Worm (Caenorhabditis elegans): Measurements from ENCODE around the gene F20C5.5.

The F20C5.5 gene

ce11 chrIV:8745591-8746302, 23.7 kb downstream of the F20C5.5 start, which contains the start of the genes F20C5.7 and parg-1:
TSS of gene F20C5.7 (minus strand) at chrIV:8745691.
TSS of gene parg-1 (plus strand) at chrIV:8746252.
- TF ChIP-seq ref-1 (GFP tag; conservative IDR thresholded peaks at IDR 0.05) (no peak), T22C8.4 (GFP tag; IDR thresholded peaks at IDR 0.05) (no peak), flt-1 (GFP tag; IDR thresholded peaks at IDR 0.05) (no peak), klf-2 (GFP tag; conservative IDR thresholded peaks at IDR 0.05) (no peak), ztf-23 (GFP tag; IDR thresholded peaks at IDR 0.05) (no peak), tab-1 (GFP tag; IDR thresholded peaks at IDR 0.05) (no peak), med-1 (GFP tag; optimal IDR thresholded peaks at IDR 0.05; ENCODE audit: insufficient read depth) (no peak), cog-1 (tag; optimal IDR thresholded peaks at IDR 0.05) (no peak), ztf-29 (GFP tag; IDR thresholded peaks at IDR 0.05) (no peak)

- no peak for TF ChIP-seq flt-1 (GFP tag; IDR thresholded peaks at IDR 0.05)
- no peak for TF ChIP-seq ztf-23 (GFP tag; IDR thresholded peaks at IDR 0.05)
- TF ChIP-seq med-1 (GFP tag; optimal IDR thresholded peaks at IDR 0.05; ENCODE audit: insufficient read depth): no peak
- TF ChIP-seq T22C8.4 (GFP tag; IDR thresholded peaks at IDR 0.05): 0 out of 2 replicates have a peak, but pooled peaks have one; percentile 34
Measured at ce11 chrIV:8743654-8744332, 25.6 kb downstream of the F20C5.5 start, which contains the start of gene F21D5.7. TSS of gene F21D5.7 (minus strand) at chrIV:8743704.

- TF ChIP-seq ref-1 (GFP tag; conservative IDR thresholded peaks at IDR 0.05): no peak
- TF ChIP-seq flt-1 (GFP tag; IDR thresholded peaks at IDR 0.05): 0 out of 2 replicates have a peak, but pooled peaks have one; percentile 33
Measured at ce11 chrIV:8740952-8741438, 28.4 kb downstream of the F20C5.5 start, which contains the start of gene F21D5.6. TSS of gene F21D5.6 (minus strand) at chrIV:8741388.

ce11 chrIV:8739926-8740325, 29.5 kb downstream of the F20C5.5 start, which contains the start of gene mrps-33:
TSS of gene mrps-33 (minus strand) at chrIV:8740026.
- TF ChIP-seq ref-1 (GFP tag; conservative IDR thresholded peaks at IDR 0.05) (no peak), cog-1 (tag; optimal IDR thresholded peaks at IDR 0.05) (no peak), ztf-29 (GFP tag; IDR thresholded peaks at IDR 0.05) (no peak), klf-2 (GFP tag; conservative IDR thresholded peaks at IDR 0.05) (no peak)

ce11 chrIV:8739294-8739693, 30.1 kb downstream of the F20C5.5 start, which contains the start of gene F21D5.5:
TSS of gene F21D5.5 (minus strand) at chrIV:8739394.
- TF ChIP-seq ref-1 (GFP tag; conservative IDR thresholded peaks at IDR 0.05) (no peak), tab-1 (GFP tag; IDR thresholded peaks at IDR 0.05) (no peak), flt-1 (GFP tag; IDR thresholded peaks at IDR 0.05) (no peak), ztf-23 (GFP tag; IDR thresholded peaks at IDR 0.05) (no peak)

- TF ChIP-seq tab-1 (GFP tag; IDR thresholded peaks at IDR 0.05) (no peak), ref-1 (GFP tag; conservative IDR thresholded peaks at IDR 0.05) (no peak), T22C8.4 (GFP tag; IDR thresholded peaks at IDR 0.05) (no peak), med-1 (GFP tag; optimal IDR thresholded peaks at IDR 0.05; ENCODE audit: insufficient read depth) (no peak), cog-1 (tag; optimal IDR thresholded peaks at IDR 0.05) (no peak), flt-1 (GFP tag; IDR thresholded peaks at IDR 0.05) (no peak), klf-2 (GFP tag; conservative IDR thresholded peaks at IDR 0.05) (no peak), ztf-23 (GFP tag; IDR thresholded peaks at IDR 0.05) (no peak), ztf-29 (GFP tag; IDR thresholded peaks at IDR 0.05) (no peak)
Measured at ce11 chrIV:8737787-8738186, 31.7 kb downstream of the F20C5.5 start, which contains the start of gene F21D5.4. TSS of gene F21D5.4 (plus strand) at chrIV:8738087.

- TF ChIP-seq klf-2 (GFP tag; conservative IDR thresholded peaks at IDR 0.05) (no peak), tab-1 (GFP tag; IDR thresholded peaks at IDR 0.05) (no peak), ztf-29 (GFP tag; IDR thresholded peaks at IDR 0.05) (no peak), flt-1 (GFP tag; IDR thresholded peaks at IDR 0.05) (no peak), ref-1 (GFP tag; conservative IDR thresholded peaks at IDR 0.05) (no peak), T22C8.4 (GFP tag; IDR thresholded peaks at IDR 0.05) (no peak), med-1 (GFP tag; optimal IDR thresholded peaks at IDR 0.05; ENCODE audit: insufficient read depth) (no peak), cog-1 (tag; optimal IDR thresholded peaks at IDR 0.05) (no peak), ztf-23 (GFP tag; IDR thresholded peaks at IDR 0.05) (no peak)
Measured at ce11 chrIV:8737354-8737753, 32.1 kb downstream of the F20C5.5 start.

ce11 chrIV:8730469-8730868, 39.0 kb downstream of the F20C5.5 start, which contains the start of gene F21D5.3:
TSS of gene F21D5.3 (plus strand) at chrIV:8730815.
- TF ChIP-seq T22C8.4 (GFP tag; IDR thresholded peaks at IDR 0.05): no peak
- TF ChIP-seq cog-1 (tag; optimal IDR thresholded peaks at IDR 0.05): no peak
- TF ChIP-seq tab-1 (GFP tag; IDR thresholded peaks at IDR 0.05): no peak
- no peak for TF ChIP-seq ztf-23 (GFP tag; IDR thresholded peaks at IDR 0.05)
- TF ChIP-seq ref-1 (GFP tag; conservative IDR thresholded peaks at IDR 0.05): no peak
- no peak for TF ChIP-seq ztf-29 (GFP tag; IDR thresholded peaks at IDR 0.05)

- TF ChIP-seq ztf-29 (GFP tag; IDR thresholded peaks at IDR 0.05): no peak
- TF ChIP-seq flt-1 (GFP tag; IDR thresholded peaks at IDR 0.05): no peak
- TF ChIP-seq ztf-23 (GFP tag; IDR thresholded peaks at IDR 0.05): no peak
- no peak for TF ChIP-seq med-1 (GFP tag; optimal IDR thresholded peaks at IDR 0.05; ENCODE audit: insufficient read depth)
- no peak for TF ChIP-seq klf-2 (GFP tag; conservative IDR thresholded peaks at IDR 0.05)
- TF ChIP-seq T22C8.4 (GFP tag; IDR thresholded peaks at IDR 0.05): no peak
- TF ChIP-seq cog-1 (tag; optimal IDR thresholded peaks at IDR 0.05): no peak
- no peak for TF ChIP-seq ref-1 (GFP tag; conservative IDR thresholded peaks at IDR 0.05)
- no peak for TF ChIP-seq tab-1 (GFP tag; IDR thresholded peaks at IDR 0.05)
Measured at ce11 chrIV:8729636-8730035, 39.8 kb downstream of the F20C5.5 start.

- TF ChIP-seq ztf-23 (GFP tag; IDR thresholded peaks at IDR 0.05) (no peak), T22C8.4 (GFP tag; IDR thresholded peaks at IDR 0.05) (no peak), med-1 (GFP tag; optimal IDR thresholded peaks at IDR 0.05; ENCODE audit: insufficient read depth) (no peak), flt-1 (GFP tag; IDR thresholded peaks at IDR 0.05) (no peak), klf-2 (GFP tag; conservative IDR thresholded peaks at IDR 0.05) (no peak), ref-1 (GFP tag; conservative IDR thresholded peaks at IDR 0.05) (no peak), tab-1 (GFP tag; IDR thresholded peaks at IDR 0.05) (no peak), cog-1 (tag; optimal IDR thresholded peaks at IDR 0.05) (no peak), ztf-29 (GFP tag; IDR thresholded peaks at IDR 0.05) (no peak)
Measured at ce11 chrIV:8728122-8728521, 41.3 kb downstream of the F20C5.5 start, which contains the start of gene otub-3. TSS of gene otub-3 (plus strand) at chrIV:8728177.

Data from whole organism, midembryonic.